Fruit fly (Drosophila melanogaster): Measurements from ENCODE around the gene corto.

DNA sequence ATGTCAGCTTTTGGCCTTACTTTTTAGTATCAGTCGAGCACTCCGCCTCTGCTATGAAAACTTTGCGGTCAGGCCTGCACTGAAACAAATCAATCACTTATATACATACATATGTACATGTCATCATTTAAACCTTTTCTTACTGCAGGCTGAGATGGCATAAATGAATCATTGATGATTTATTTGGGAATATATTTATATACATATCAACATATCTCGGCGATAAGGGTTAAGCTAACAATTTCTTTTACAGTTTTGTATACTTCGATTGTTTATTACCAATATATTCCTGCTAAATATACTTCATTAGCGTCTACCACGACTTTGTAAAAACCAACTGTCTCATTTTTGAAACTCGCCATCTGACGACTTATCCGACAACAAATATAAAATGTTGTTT lies 49.3 kb downstream of the corto start:
- TF ChIP-seq EcR (GFP tag; optimal IDR thresholded peaks at IDR 0.05) (no peak), Dll (optimal IDR thresholded peaks at IDR 0.05) (no peak)

Data from whole organism.